Worm (Caenorhabditis elegans) whole organism, L2 larva: ENCODE data around the gene C17H12.12.

Source experiments
- egl-27 ChIP-seq: sonication (generic microtip); optimal IDR thresholded peaks from 3 replicates; lab custom pipeline; 2017; ENCODE audit warnings: missing biosample characterization, missing genetic modification reagents, missing genetic modification characterization
- nhr-237 ChIP-seq: fragments of 150-350 bp; optimal IDR thresholded peaks from 2 replicates; lab custom pipeline; 2014; ENCODE audit warnings: missing biosample characterization, missing genetic modification characterization

- TF ChIP-seq egl-27, result no peak
- no peak for TF ChIP-seq nhr-237
Observed at ce11 chrIV:6771556-6771955, 24.2 kb upstream of the C17H12.12 start.
